Worm (Caenorhabditis elegans) whole organism, L2 larva: Measurements from ENCODE around the gene D1014.7.

Source experiments
- ZK546.5 ChIP-seq: sonication (generic microtip); optimal IDR thresholded peaks from 2 replicates; lab custom pipeline; 2017; ENCODE audit warnings: missing biosample characterization, missing genetic modification characterization
- ama-1 ChIP-seq: fragments of 150-350 bp; optimal IDR thresholded peaks from 2 replicates; lab custom pipeline; 2018; ENCODE audit warnings: inconsistent platforms
- blmp-1 ChIP-seq: sonication (generic microtip); optimal IDR thresholded peaks from 2 replicates; lab custom pipeline; 2017; ENCODE audit warnings: missing genetic modification characterization, mild to moderate bottlenecking, missing compliant biosample characterization, antibody characterized with exemption, moderate library complexity; ENCODE audit not compliant: insufficient read depth
- dmd-4 ChIP-seq: sonication (generic microtip); optimal IDR thresholded peaks from 2 replicates; lab custom pipeline; 2017; ENCODE audit warnings: missing biosample characterization, missing genetic modification characterization
- egl-27 ChIP-seq: sonication (generic microtip); optimal IDR thresholded peaks from 3 replicates; lab custom pipeline; 2017; ENCODE audit warnings: missing biosample characterization, missing genetic modification reagents, missing genetic modification characterization
- fos-1 ChIP-seq: fragments of 150-350 bp; optimal IDR thresholded peaks from 2 replicates; lab custom pipeline; 2014; ENCODE audit warnings: missing biosample characterization, missing genetic modification characterization
- mdl-1 ChIP-seq, 2 experiments: fragments of 150-350 bp in 1 of 2; sonication (generic microtip) in 1 of 2; optimal IDR thresholded peaks; 2 replicates each; lab custom pipeline; 2017; ENCODE audit warnings: missing biosample characterization in 2 of 2, missing genetic modification characterization in 2 of 2
- nhr-11 ChIP-seq: fragments of 150-350 bp; optimal IDR thresholded peaks from 2 replicates; lab custom pipeline; 2014; ENCODE audit warnings: missing biosample characterization, missing genetic modification characterization
- nhr-12 ChIP-seq: fragments of 150-350 bp; optimal IDR thresholded peaks from 2 replicates; lab custom pipeline; 2014; ENCODE audit warnings: missing biosample characterization, missing genetic modification characterization
- nhr-129 ChIP-seq: fragments of 150-350 bp; optimal IDR thresholded peaks from 2 replicates; lab custom pipeline; 2014; ENCODE audit warnings: missing biosample characterization, missing genetic modification characterization
- nhr-23 ChIP-seq: fragments of 150-350 bp; optimal IDR thresholded peaks from 2 replicates; lab custom pipeline; 2014; ENCODE audit warnings: missing biosample characterization, missing genetic modification reagents, missing genetic modification characterization
- nhr-25 ChIP-seq: fragments of 150-350 bp; sonication (generic microtip); optimal IDR thresholded peaks from 3 replicates; lab custom pipeline; 2014; ENCODE audit warnings: missing biosample characterization, missing genetic modification characterization
- unc-62 ChIP-seq: fragments of 150-350 bp; optimal IDR thresholded peaks from 2 replicates; lab custom pipeline; 2014; ENCODE audit warnings: missing biosample characterization, missing genetic modification reagents, missing genetic modification characterization
- zag-1 ChIP-seq: fragments of 150-350 bp; optimal IDR thresholded peaks from 2 replicates; lab custom pipeline; 2014; ENCODE audit warnings: missing biosample characterization, missing genetic modification characterization

DNA sequence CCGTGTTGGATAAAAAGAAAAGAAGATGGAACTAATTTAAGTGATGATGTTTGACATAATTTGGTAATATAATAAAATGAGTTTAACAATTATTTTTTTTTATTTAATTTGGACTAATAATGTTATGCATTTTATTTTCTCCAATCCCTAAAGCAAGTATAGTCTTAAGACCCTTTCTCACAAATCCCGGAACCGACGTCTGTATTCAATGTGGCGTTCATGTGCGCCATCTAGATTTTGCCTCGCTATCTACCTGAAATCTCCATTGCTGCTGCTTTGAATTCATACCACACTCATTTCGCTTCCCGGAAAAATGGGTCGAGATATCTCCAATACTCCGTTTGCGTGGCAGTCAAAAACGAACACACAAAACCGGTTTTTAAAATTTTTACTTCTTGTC lies 5.3 kb downstream of the D1014.7 start, which contains the start of gene D1014.5:
- TF ChIP-seq nhr-129 (no peak), ama-1 (lab: Kevin White, UChicago) (no peak), blmp-1 (tag; lab: Kevin White, UChicago) (no peak), nhr-11 (no peak), ZK546.5 (tag; lab: Kevin White, UChicago) (no peak), nhr-25 (tag; lab: Kevin White, UChicago) (no peak), dmd-4 (tag; lab: Kevin White, UChicago) (no peak), nhr-23 (tag; lab: Kevin White, UChicago) (no peak), nhr-12 (tag; lab: Kevin White, UChicago) (no peak), zag-1 (tag; lab: Kevin White, UChicago) (no peak), fos-1 (no peak), egl-27 (no peak), unc-62 (GFP tag; lab: Kevin White, UChicago) (no peak), mdl-1 (tag; optimal IDR thresholded peaks at IDR 0.05; lab: Kevin White, UChicago) (no peak)
